Fruit fly (Drosophila melanogaster): ENCODE results near the gene CG1722.

CG1722 gene

DNA sequence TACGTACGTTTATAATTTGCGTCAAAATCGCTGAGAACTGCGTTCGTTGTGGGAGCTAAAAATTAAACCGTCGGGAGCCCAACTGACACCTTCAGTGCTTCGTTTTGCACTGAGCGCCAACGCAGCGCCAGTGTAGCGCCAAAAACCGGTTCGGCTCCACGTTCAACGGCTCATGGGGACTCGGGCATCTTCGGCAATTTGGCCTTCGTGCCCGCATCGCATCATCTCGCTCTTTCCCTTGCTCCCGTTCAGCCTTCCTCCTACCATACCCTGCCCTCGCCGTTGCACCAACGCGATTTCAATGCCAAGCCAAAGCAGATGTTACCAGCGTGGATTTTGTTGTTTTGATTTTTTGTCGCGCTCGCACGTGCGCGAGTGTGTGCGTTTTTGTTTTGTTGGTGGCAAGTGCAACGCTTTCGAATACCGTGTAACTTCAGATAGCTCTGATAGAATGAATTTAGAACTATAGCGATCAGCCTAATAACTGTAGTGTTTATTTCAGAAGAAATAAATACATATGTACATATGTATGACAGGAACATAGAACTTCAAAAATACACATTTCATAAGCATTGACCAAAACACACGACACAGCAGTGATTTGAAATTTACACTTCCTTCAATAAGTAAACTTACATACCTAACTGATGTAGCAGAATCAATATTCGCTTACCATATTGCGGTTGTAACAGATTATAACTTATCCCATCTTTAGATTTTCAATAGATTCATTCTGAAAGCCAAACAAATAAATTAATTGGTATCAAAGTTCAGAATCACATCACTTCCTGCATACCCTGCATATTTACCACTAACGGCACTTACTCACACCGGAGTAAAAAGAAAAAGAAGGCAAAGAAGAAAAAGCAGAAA lies 30.3 kb upstream of the CG1722 start, which contains the start of gene Mnr (continued):
- TF ChIP-seq caup (GFP tag; optimal IDR thresholded peaks at IDR 0.05; ENCODE audit: severe bottlenecking) (no peak), croc (GFP tag; conservative IDR thresholded peaks at IDR 0.05) (no peak), CG4854 (GFP tag; optimal IDR thresholded peaks at IDR 0.05) (no peak), CG3281 (GFP tag; optimal IDR thresholded peaks at IDR 0.05) (no peak), MTF-1 (GFP tag; optimal IDR thresholded peaks at IDR 0.05; ENCODE audit: borderline replicate concordance) (peak; percentile 61), Blimp-1 (GFP tag; optimal IDR thresholded peaks at IDR 0.05) (no peak), CG1024 (GFP tag; IDR thresholded peaks at IDR 0.05) (no peak), Dbx (GFP tag; IDR thresholded peaks at IDR 0.05) (0 out of 3 replicates have a peak, but pooled peaks have one; percentile 23), GATAe (GFP tag; conservative IDR thresholded peaks at IDR 0.05) (no peak), CHES-1-like (GFP tag; optimal IDR thresholded peaks at IDR 0.05) (no peak), pita (GFP tag; optimal IDR thresholded peaks at IDR 0.05) (no peak), CG3163 (GFP tag; optimal IDR thresholded peaks at IDR 0.05) (no peak), CTCF (GFP tag; optimal IDR thresholded peaks at IDR 0.05) (peak; percentile 40), sim (GFP tag; IDR thresholded peaks at IDR 0.05) (no peak), sug (tag; optimal IDR thresholded peaks at IDR 0.05) (peak; percentile 42), dan (GFP tag; IDR thresholded peaks at IDR 0.05) (no peak), lab (GFP tag; optimal IDR thresholded peaks at IDR 0.05) (peak; percentile 25), CG14014 (GFP tag; IDR thresholded peaks at IDR 0.05) (no peak), tna (GFP tag; IDR thresholded peaks at IDR 0.05; ENCODE audit: partially characterized antibody) (peak; percentile 58; the same call in 1 of the 2 replicates), fu2 (GFP tag; optimal IDR thresholded peaks at IDR 0.05) (no peak), Adf1 (GFP tag; IDR thresholded peaks at IDR 0.05) (peak; percentile 55), onecut (GFP tag; IDR thresholded peaks at IDR 0.05) (no peak), CG17912 (GFP tag; optimal IDR thresholded peaks at IDR 0.05) (no peak), tup (GFP tag; optimal IDR thresholded peaks at IDR 0.05) (no peak), dmrt11E (tag; optimal IDR thresholded peaks at IDR 0.05) (no peak), CG12769 (tag; optimal IDR thresholded peaks at IDR 0.05) (peak; percentile 96), CG4424 (GFP tag; optimal IDR thresholded peaks at IDR 0.05) (no peak), Dfd (GFP tag; optimal IDR thresholded peaks at IDR 0.05) (no peak), CG10431 (GFP tag; optimal IDR thresholded peaks at IDR 0.05) (no peak), CG10654 (GFP tag; optimal IDR thresholded peaks at IDR 0.05) (no peak), slp2 (GFP tag; optimal IDR thresholded peaks at IDR 0.05) (no peak), CG4820 (GFP tag; optimal IDR thresholded peaks at IDR 0.05) (no peak), Gsc (GFP tag; IDR thresholded peaks at IDR 0.05) (no peak), CG15479 (GFP tag; optimal IDR thresholded peaks at IDR 0.05) (no peak), C15 (GFP tag; IDR thresholded peaks at IDR 0.05) (no peak), en (GFP tag; optimal IDR thresholded peaks at IDR 0.05) (no peak), Sox100B (GFP tag; optimal IDR thresholded peaks at IDR 0.05) (no peak), Usf (GFP tag; optimal IDR thresholded peaks at IDR 0.05) (no peak), mirr (GFP tag; optimal IDR thresholded peaks at IDR 0.05) (peak; percentile 60), CG8290 (GFP tag; optimal IDR thresholded peaks at IDR 0.05) (no peak), CG8290 (tag; optimal IDR thresholded peaks at IDR 0.05) (peak in 1 of 2 experiments; percentile 70), ato (GFP tag; IDR thresholded peaks at IDR 0.05; ENCODE audit: partially characterized antibody) (0 out of 2 replicates have a peak, but pooled peaks have one; percentile 24), HLH4C (GFP tag; IDR thresholded peaks at IDR 0.05; ENCODE audit: partially characterized antibody) (no peak; the same call in 2 of the 3 replicates), Taf1 (GFP tag; IDR thresholded peaks at IDR 0.05) (no peak), ATbp (GFP tag; optimal IDR thresholded peaks at IDR 0.05) (no peak), Dll (GFP tag; IDR thresholded peaks at IDR 0.05; ENCODE audit: partially characterized antibody) (no peak), Fer2 (tag; optimal IDR thresholded peaks at IDR 0.05) (no peak), CG6813 (GFP tag; optimal IDR thresholded peaks at IDR 0.05) (no peak), CG9817 (tag; optimal IDR thresholded peaks at IDR 0.05) (no peak)

All from whole organism, embryonic.